Worm (Caenorhabditis elegans): Measurements from ENCODE around the gene F46C8.1.

The F46C8.1 gene

ce11 chrX:7596627-7597026 is 48.4 kb downstream of the F46C8.1 start, which contains the start of gene C44E12.1:
TSS of gene C44E12.1 (plus strand) at chrX:7596927.
- TF ChIP-seq ama-1 (optimal IDR thresholded peaks at IDR 0.05), result no peak
- TF ChIP-seq fkh-10 (GFP tag; optimal IDR thresholded peaks at IDR 0.05), result no peak
- no peak for TF ChIP-seq pqm-1 (tag; optimal IDR thresholded peaks at IDR 0.05)
- TF ChIP-seq pha-4 (tag; optimal IDR thresholded peaks at IDR 0.05), result no peak
- TF ChIP-seq mdl-1 (tag; optimal IDR thresholded peaks at IDR 0.05), result no peak
- no peak for TF ChIP-seq sea-2 (GFP tag; optimal IDR thresholded peaks at IDR 0.05)
- TF ChIP-seq ceh-16 (tag; optimal IDR thresholded peaks at IDR 0.05), result no peak
- no peak for TF ChIP-seq nhr-23 (tag; optimal IDR thresholded peaks at IDR 0.05)
- no peak for TF ChIP-seq ceh-82 (tag; optimal IDR thresholded peaks at IDR 0.05)
- no peak for TF ChIP-seq skn-1 (tag; optimal IDR thresholded peaks at IDR 0.05)
- TF ChIP-seq jun-1 (tag; optimal IDR thresholded peaks at IDR 0.05), result no peak
- TF ChIP-seq nhr-11 (tag; optimal IDR thresholded peaks at IDR 0.05), result no peak
- no peak for TF ChIP-seq elt-3 (tag; optimal IDR thresholded peaks at IDR 0.05)
- no peak for TF ChIP-seq ceh-9 (tag; optimal IDR thresholded peaks at IDR 0.05)
- TF ChIP-seq zag-1 (tag; optimal IDR thresholded peaks at IDR 0.05), result no peak
- TF ChIP-seq egl-27 (tag; optimal IDR thresholded peaks at IDR 0.05), result no peak
- no peak for TF ChIP-seq ceh-28 (tag; optimal IDR thresholded peaks at IDR 0.05)
- no peak for TF ChIP-seq ztf-4 (tag; optimal IDR thresholded peaks at IDR 0.05)
- TF ChIP-seq unc-62 (GFP tag; optimal IDR thresholded peaks at IDR 0.05), result no peak
- TF ChIP-seq hmg-11 (tag; optimal IDR thresholded peaks at IDR 0.05), result no peak
